Fruit fly (Drosophila melanogaster) whole organism, embryonic: ENCODE data around the gene Lerp.

ENCODE experiments used
- CG11093 ChIP-seq: fragments of 200-800 bp; sonication (Bioruptor generic); IDR thresholded peaks from 3 replicates; pipeline ENCODE4 v1.3.6; 2022; ENCODE audit warnings: missing biosample characterization, missing genetic modification characterization
- CG11247 ChIP-seq: fragments of 200-800 bp; sonication (Bioruptor generic); IDR thresholded peaks from 2 replicates; pipeline ENCODE4 v1.3.6; 2022; ENCODE audit warnings: missing biosample characterization, missing genetic modification characterization
- CG11398 ChIP-seq: fragments of 200-800 bp; sonication (Bioruptor generic); optimal IDR thresholded peaks from 2 replicates; lab custom pipeline; 2016; ENCODE audit warnings: missing biosample characterization, missing genetic modification characterization
- CG13894 ChIP-seq: fragments of 200-800 bp; sonication (Bioruptor generic); optimal IDR thresholded peaks from 3 replicates; lab custom pipeline; 2018; ENCODE audit warnings: missing biosample characterization, mild to moderate bottlenecking, missing genetic modification characterization, moderate library complexity
- CG16815 ChIP-seq: fragments of 200-800 bp; sonication (Bioruptor generic); optimal IDR thresholded peaks from 3 replicates; lab custom pipeline; 2017; ENCODE audit warnings: missing biosample characterization, mild to moderate bottlenecking, missing genetic modification characterization
- CG17328 ChIP-seq: fragments of 200-800 bp; sonication (Bioruptor generic); IDR thresholded peaks from 2 replicates; pipeline ENCODE4 v1.3.6; 2022; ENCODE audit warnings: missing biosample characterization, missing genetic modification characterization
- CG17829 ChIP-seq: fragments of 200-800 bp; optimal IDR thresholded peaks from 2 replicates; lab custom pipeline; 2019; ENCODE audit warnings: missing biosample characterization, mild to moderate bottlenecking, missing genetic modification characterization, moderate library complexity
- CG17912 ChIP-seq: fragments of 200-800 bp; sonication (Bioruptor generic); optimal IDR thresholded peaks from 2 replicates; lab custom pipeline; 2018; ENCODE audit warnings: missing biosample characterization, mild to moderate bottlenecking, missing genetic modification characterization
- CG18011 ChIP-seq: fragments of 200-800 bp; sonication (Bioruptor generic); optimal IDR thresholded peaks from 2 replicates; lab custom pipeline; 2017; ENCODE audit warnings: missing biosample characterization, missing genetic modification characterization, mild to moderate bottlenecking, moderate library complexity, missing genotype
- CG18262 ChIP-seq: fragments of 200-800 bp; optimal IDR thresholded peaks from 3 replicates; lab custom pipeline; 2019; ENCODE audit warnings: missing biosample characterization, mild to moderate bottlenecking, missing genetic modification characterization, moderate library complexity
- CG2199 ChIP-seq: fragments of 200-800 bp; sonication (Bioruptor generic); IDR thresholded peaks from 3 replicates; pipeline ENCODE4 v1.3.6; 2022; ENCODE audit warnings: missing biosample characterization, missing genetic modification characterization
- CG4328 ChIP-seq: fragments of 200-800 bp; sonication (Bioruptor generic); optimal IDR thresholded peaks from 3 replicates; lab custom pipeline; 2017; ENCODE audit warnings: missing biosample characterization, missing genetic modification reagents, missing genetic modification characterization
- CG43689 ChIP-seq: fragments of 200-800 bp; sonication (Bioruptor generic); IDR thresholded peaks from 2 replicates; pipeline ENCODE4 v1.3.6; 2022; ENCODE audit warnings: missing biosample characterization, missing genetic modification characterization
- CG5245 ChIP-seq: fragments of 200-800 bp; sonication (Bioruptor generic); optimal IDR thresholded peaks from 3 replicates; lab custom pipeline; 2016; ENCODE audit warnings: missing biosample characterization, missing genetic modification characterization
- CG5953 ChIP-seq: fragments of 200-800 bp; sonication (Bioruptor generic); IDR thresholded peaks from 2 replicates; pipeline ENCODE4 v1.3.6; 2022; ENCODE audit warnings: missing biosample characterization, missing genetic modification characterization
- CG6254 ChIP-seq: fragments of 200-800 bp; sonication (Bioruptor generic); optimal IDR thresholded peaks from 3 replicates; lab custom pipeline; 2017; ENCODE audit warnings: mild to moderate bottlenecking, missing biosample characterization, missing genetic modification reagents, missing genetic modification characterization
- CoRest ChIP-seq: fragments of 200-800 bp; sonication (Bioruptor generic); optimal IDR thresholded peaks from 3 replicates; lab custom pipeline; 2018; ENCODE audit warnings: missing biosample characterization, mild to moderate bottlenecking, missing genetic modification characterization, moderate library complexity
- Dad ChIP-seq: fragments of 200-800 bp; sonication (Bioruptor generic); optimal IDR thresholded peaks from 3 replicates; lab custom pipeline; 2016; ENCODE audit warnings: missing biosample characterization, missing genetic modification characterization
- Dbx ChIP-seq: fragments of 200-800 bp; sonication (Bioruptor generic); IDR thresholded peaks from 3 replicates; pipeline ENCODE4 v1.3.6; 2022; ENCODE audit warnings: missing biosample characterization, missing genetic modification characterization
- Deaf1 ChIP-seq: fragments of 200-800 bp; optimal IDR thresholded peaks from 3 replicates; lab custom pipeline; 2019; ENCODE audit warnings: missing biosample characterization, mild to moderate bottlenecking, missing genetic modification characterization, moderate library complexity
- E2f2 ChIP-seq: fragments of 200-800 bp; sonication (Bioruptor generic); IDR thresholded peaks from 2 replicates; pipeline ENCODE4 v1.3.6; 2022; ENCODE audit warnings: missing biosample characterization, missing genetic modification characterization
- GATAe ChIP-seq: fragments of 200-800 bp; sonication (Bioruptor generic); conservative IDR thresholded peaks from 2 replicates; pipeline ENCODE4 v1.3.6; 2022; ENCODE audit warnings: missing biosample characterization, missing genetic modification characterization
- Gug ChIP-seq: fragments of 200-800 bp; sonication (Bioruptor generic); IDR thresholded peaks from 4 replicates; pipeline ENCODE4 v1.3.6; 2022; ENCODE audit warnings: missing biosample characterization, missing genetic modification characterization
- Poxn ChIP-seq: fragments of 200-800 bp; sonication (Bioruptor generic); IDR thresholded peaks from 2 replicates; pipeline ENCODE4 v1.3.6; 2022; ENCODE audit warnings: missing biosample characterization, missing genetic modification characterization
- Sry-β ChIP-seq: fragments of 200-800 bp; sonication (Bioruptor generic); optimal IDR thresholded peaks from 2 replicates; lab custom pipeline; 2018; ENCODE audit warnings: missing biosample characterization, mild to moderate bottlenecking, missing genetic modification characterization, moderate library complexity
- Trl ChIP-seq, 3 experiments: fragments of >200 bp in 2 of 3; fragments of 200-800 bp in 1 of 3; sonication (Bioruptor generic) in 1 of 3; optimal IDR thresholded peaks; 2 replicates in 1 of 3; 3 replicates in 2 of 3; lab custom pipeline; 2016 to 2017; ENCODE audit warnings: missing biosample characterization in 1 of 3, missing genetic modification characterization in 1 of 3
- cg ChIP-seq: fragments of 200-800 bp; sonication (Bioruptor generic); optimal IDR thresholded peaks from 3 replicates; lab custom pipeline; 2019; ENCODE audit warnings: missing biosample characterization, mild to moderate bottlenecking, missing genetic modification characterization, moderate library complexity
- dpn ChIP-seq, 2 experiments: fragments of 200-800 bp; sonication (Bioruptor generic); optimal IDR thresholded peaks; 3 replicates each; lab custom pipeline; 2016; ENCODE audit warnings: missing biosample characterization in 2 of 2, missing genetic modification characterization in 2 of 2
- fd102C ChIP-seq: fragments of 200-800 bp; sonication (Bioruptor generic); optimal IDR thresholded peaks from 2 replicates; lab custom pipeline; 2018; ENCODE audit warnings: missing biosample characterization, mild to moderate bottlenecking, missing genetic modification characterization, moderate library complexity
- fru ChIP-seq: fragments of >200 bp; optimal IDR thresholded peaks from 2 replicates; lab custom pipeline; 2017
- gce ChIP-seq: fragments of 200-800 bp; sonication (Bioruptor generic); IDR thresholded peaks from 3 replicates; pipeline ENCODE4 v1.3.6; 2022; ENCODE audit warnings: missing biosample characterization, missing genetic modification characterization
- ham ChIP-seq: fragments of 200-800 bp; sonication (Bioruptor generic); IDR thresholded peaks from 2 replicates; pipeline ENCODE4 v1.3.6; 2022; ENCODE audit warnings: missing biosample characterization, missing genetic modification characterization
- inv ChIP-seq: fragments of 200-800 bp; sonication (Bioruptor generic); IDR thresholded peaks from 2 replicates; pipeline ENCODE4 v1.3.6; 2022; ENCODE audit warnings: missing biosample characterization, missing genetic modification characterization; ENCODE audit not compliant: partially characterized antibody
- lov ChIP-seq, 2 experiments: fragments of 200-800 bp in 1 of 2; fragments of >200 bp in 1 of 2; sonication (Bioruptor generic) in 1 of 2; IDR thresholded peaks in 1 of 2; optimal IDR thresholded peaks in 1 of 2; 2 replicates in 1 of 2; 3 replicates in 1 of 2; pipeline versions ENCODE4 v1.3.6 to Lab custom; 2017 to 2022; ENCODE audit warnings: missing biosample characterization in 1 of 2, missing genetic modification characterization in 1 of 2
- maf-S ChIP-seq: fragments of 200-800 bp; sonication (Bioruptor generic); optimal IDR thresholded peaks from 2 replicates; lab custom pipeline; 2016; ENCODE audit warnings: missing biosample characterization, missing genetic modification characterization
- otp ChIP-seq: fragments of 200-800 bp; sonication (Bioruptor generic); IDR thresholded peaks from 3 replicates; pipeline ENCODE4, ENCODE4 v1.3.6; 2022; ENCODE audit warnings: missing biosample characterization, missing genetic modification characterization
- phol ChIP-seq: fragments of 200-800 bp; sonication (Bioruptor generic); optimal IDR thresholded peaks from 3 replicates; lab custom pipeline; 2018; ENCODE audit warnings: missing biosample characterization, mild to moderate bottlenecking, missing genetic modification characterization, moderate library complexity
- ranshi ChIP-seq: fragments of 200-800 bp; sonication (Bioruptor generic); IDR thresholded peaks from 2 replicates; pipeline ENCODE4 v1.3.6; 2022; ENCODE audit warnings: missing biosample characterization, missing genetic modification characterization
- rib ChIP-seq: fragments of 200-800 bp; sonication (Bioruptor generic); IDR thresholded peaks from 2 replicates; pipeline ENCODE4 v1.3.6; 2022; ENCODE audit warnings: missing biosample characterization, missing genetic modification characterization
- row ChIP-seq: fragments of 200-800 bp; sonication (Bioruptor generic); IDR thresholded peaks from 3 replicates; pipeline ENCODE4 v1.3.6; 2022; ENCODE audit warnings: missing biosample characterization, missing genetic modification characterization
- run ChIP-seq: fragments of 200-800 bp; sonication (Bioruptor generic); optimal IDR thresholded peaks from 3 replicates; lab custom pipeline; 2018; ENCODE audit warnings: missing biosample characterization, mild to moderate bottlenecking, missing genetic modification characterization
- schlank ChIP-seq: fragments of 200-800 bp; sonication (Bioruptor generic); optimal IDR thresholded peaks from 2 replicates; lab custom pipeline; 2018; ENCODE audit warnings: missing biosample characterization, mild to moderate bottlenecking, missing genetic modification characterization
- sens-2 ChIP-seq: fragments of 200-800 bp; sonication (Bioruptor generic); IDR thresholded peaks from 2 replicates; pipeline ENCODE4 v1.3.6; 2022; ENCODE audit warnings: missing biosample characterization, missing genetic modification characterization
- slbo ChIP-seq: fragments of 200-800 bp; sonication (Bioruptor generic); IDR thresholded peaks from 2 replicates; pipeline ENCODE4 v1.3.6; 2022; ENCODE audit warnings: missing biosample characterization, missing genetic modification characterization
- sqz ChIP-seq: fragments of 200-800 bp; sonication (Bioruptor generic); optimal IDR thresholded peaks from 3 replicates; lab custom pipeline; 2018; ENCODE audit warnings: missing biosample characterization, mild to moderate bottlenecking, missing genetic modification characterization
- stc ChIP-seq: fragments of 200-800 bp; sonication (Bioruptor generic); IDR thresholded peaks from 2 replicates; pipeline ENCODE4 v1.3.6; 2022; ENCODE audit warnings: missing biosample characterization, missing genetic modification characterization
- trem ChIP-seq: fragments of 200-800 bp; optimal IDR thresholded peaks from 3 replicates; lab custom pipeline; 2019; ENCODE audit warnings: missing biosample characterization, mild to moderate bottlenecking, missing genetic modification characterization, moderate library complexity
- vvl ChIP-seq: fragments of 200-800 bp; sonication (Bioruptor generic); IDR thresholded peaks from 2 replicates; pipeline ENCODE4 v1.3.6; 2022; ENCODE audit warnings: missing biosample characterization, missing genetic modification characterization

The Lerp gene

dm6 chr3R:26798469-26799178 lies 64.3 kb downstream of the Lerp start, which contains the start of gene Tl (continued):
- TF ChIP-seq phol (tag; lab: Kevin White, UChicago) (no peak), CG5953 (peak; percentile 34; the same call in 1 of the 2 replicates), lov (optimal IDR thresholded peaks at IDR 0.05; lab: Kevin White, UChicago) (no peak), lov (GFP tag; IDR thresholded peaks at IDR 0.05; lab: Robert Waterston, UW) (0 out of 3 replicates have a peak, but pooled peaks have one; percentile 50), row (GFP tag; lab: Robert Waterston, UW) (peak; percentile 79), trem (no peak), inv (no peak; the same call in 1 of the 2 replicates), fd102C (no peak), CG18262 (tag; lab: Kevin White, UChicago) (peak; percentile 54), Poxn (GFP tag; lab: Robert Waterston, UW) (no peak), Sry-β (GFP tag; lab: Kevin White, UChicago) (no peak), CG18011 (GFP tag; lab: Kevin White, UChicago) (no peak), Gug (peak; percentile 46; the same call in 3 of the 4 replicates), schlank (tag; lab: Kevin White, UChicago) (no peak), ham (no peak), CG4328 (GFP tag; lab: Kevin White, UChicago) (no peak), CG17328 (GFP tag; lab: Robert Waterston, UW) (peak; percentile 36; the same call in 1 of the 2 replicates), stc (GFP tag; lab: Robert Waterston, UW) (0 out of 2 replicates have a peak, but pooled peaks have one; percentile 16), rib (GFP tag; lab: Robert Waterston, UW) (peak; percentile 57; the same call in 1 of the 2 replicates), CG2199 (GFP tag; lab: Robert Waterston, UW) (peak; percentile 50; the same call in 1 of the 3 replicates), CG16815 (no peak), Dad (GFP tag; lab: Kevin White, UChicago) (peak; percentile 18), CG5245 (GFP tag; lab: Kevin White, UChicago) (no peak)

- no peak for TF ChIP-seq CG11093 (GFP tag; lab: Robert Waterston, UW)
- TF ChIP-seq GATAe (GFP tag; lab: Robert Waterston, UW): no peak
- TF ChIP-seq sens-2 (GFP tag; lab: Robert Waterston, UW): no peak
- no peak for TF ChIP-seq Dbx (GFP tag; lab: Robert Waterston, UW)
- TF ChIP-seq CG17912: no peak
- TF ChIP-seq slbo: no peak
- TF ChIP-seq run (tag; lab: Kevin White, UChicago): peak; percentile 8
- peak; percentile 85 for TF ChIP-seq Deaf1 (tag; lab: Kevin White, UChicago)
- no peak for TF ChIP-seq CG11247 (GFP tag; lab: Robert Waterston, UW)
- no peak for TF ChIP-seq E2f2 (GFP tag; lab: Robert Waterston, UW)
- no peak for TF ChIP-seq gce (GFP tag; lab: Robert Waterston, UW)
- peak; percentile 68 for TF ChIP-seq vvl (GFP tag; lab: Robert Waterston, UW)
- no peak for TF ChIP-seq fru (lab: Kevin White, UChicago)
- TF ChIP-seq sqz (GFP tag; lab: Kevin White, UChicago): no peak
- TF ChIP-seq CG13894 (tag; lab: Kevin White, UChicago): no peak
- peak; percentile 83 to 90 for TF ChIP-seq Trl (optimal IDR thresholded peaks at IDR 0.05; lab: Kevin White, UChicago)
- no peak for TF ChIP-seq Trl (GFP tag; optimal IDR thresholded peaks at IDR 0.05; lab: Kevin White, UChicago)
- no peak for TF ChIP-seq CG6254 (GFP tag; lab: Kevin White, UChicago)
- TF ChIP-seq CG11398 (GFP tag; lab: Kevin White, UChicago): no peak
- TF ChIP-seq CG43689 (GFP tag; lab: Robert Waterston, UW): no peak
- no peak for TF ChIP-seq CoRest (tag; lab: Kevin White, UChicago)
- TF ChIP-seq ranshi (GFP tag; lab: Robert Waterston, UW): no peak
- TF ChIP-seq otp: 0 out of 3 replicates have a peak, but pooled peaks have one; percentile 32
- peak; percentile 14 for TF ChIP-seq cg
- no peak for TF ChIP-seq dpn (GFP tag; optimal IDR thresholded peaks at IDR 0.05; lab: Kevin White, UChicago)
- TF ChIP-seq CG17829 (tag; lab: Kevin White, UChicago): no peak
- TF ChIP-seq maf-S (GFP tag; lab: Kevin White, UChicago): no peak
Measured at dm6 chr3R:26797748-26798468, 65.0 kb downstream of the Lerp start.
